Fruit fly (Drosophila melanogaster) whole organism, embryonic: Measurements from ENCODE around the gene CG3301.

Experiments
- Awh ChIP-seq: fragments of 200-800 bp; sonication (Bioruptor generic); IDR thresholded peaks from 2 replicates; pipeline ENCODE4, ENCODE4 v1.3.6; 2022; ENCODE audit warnings: missing biosample characterization, missing genetic modification characterization
- B-H2 ChIP-seq: fragments of 200-800 bp; sonication (Bioruptor generic); optimal IDR thresholded peaks from 2 replicates; lab custom pipeline; 2018; ENCODE audit warnings: missing biosample characterization, mild to moderate bottlenecking, missing genetic modification characterization
- Bgb ChIP-seq: fragments of 200-800 bp; sonication (Bioruptor generic); IDR thresholded peaks from 2 replicates; pipeline ENCODE4 v1.3.6; 2022; ENCODE audit warnings: missing biosample characterization, missing genetic modification characterization; ENCODE audit not compliant: partially characterized antibody
- Bteb2 ChIP-seq: fragments of 200-800 bp; sonication (Bioruptor generic); optimal IDR thresholded peaks from 2 replicates; lab custom pipeline; 2016; ENCODE audit warnings: missing biosample characterization, missing genetic modification characterization
- CG10654 ChIP-seq: fragments of 200-800 bp; sonication (Bioruptor generic); optimal IDR thresholded peaks from 2 replicates; lab custom pipeline; 2016; ENCODE audit warnings: missing biosample characterization, missing genetic modification characterization
- CG12299 ChIP-seq: fragments of 200-800 bp; sonication (Bioruptor generic); optimal IDR thresholded peaks from 2 replicates; lab custom pipeline; 2018; ENCODE audit warnings: missing biosample characterization, mild to moderate bottlenecking, missing genetic modification characterization
- CG12769 ChIP-seq: fragments of 200-800 bp; sonication (Bioruptor generic); optimal IDR thresholded peaks from 2 replicates; lab custom pipeline; 2019; ENCODE audit warnings: missing biosample characterization, mild to moderate bottlenecking, missing genetic modification characterization, moderate library complexity
- CG12942 ChIP-seq: fragments of 200-800 bp; sonication (Bioruptor generic); optimal IDR thresholded peaks from 3 replicates; lab custom pipeline; 2016; ENCODE audit warnings: missing biosample characterization, missing genetic modification characterization
- CG13287 ChIP-seq: fragments of 200-800 bp; sonication (Bioruptor generic); IDR thresholded peaks from 2 replicates; pipeline ENCODE4 v1.3.6; 2022; ENCODE audit warnings: missing biosample characterization, missing genetic modification characterization; ENCODE audit not compliant: partially characterized antibody
- CG1647 ChIP-seq: fragments of 200-800 bp; sonication (Bioruptor generic); optimal IDR thresholded peaks from 3 replicates; lab custom pipeline; 2016; ENCODE audit warnings: missing biosample characterization, missing genetic modification characterization
- CG17359 ChIP-seq: fragments of 200-800 bp; sonication (Bioruptor generic); optimal IDR thresholded peaks from 3 replicates; lab custom pipeline; 2018; ENCODE audit warnings: missing biosample characterization, mild to moderate bottlenecking, missing genetic modification characterization, moderate library complexity
- CG18599 ChIP-seq: fragments of 200-800 bp; sonication (Bioruptor generic); optimal IDR thresholded peaks from 3 replicates; lab custom pipeline; 2017; ENCODE audit warnings: missing biosample characterization, missing genetic modification characterization, mild to moderate bottlenecking, moderate library complexity, missing genetic modification reagents
- CG30403 ChIP-seq: fragments of 200-800 bp; sonication (Bioruptor generic); optimal IDR thresholded peaks from 3 replicates; lab custom pipeline; 2016; ENCODE audit warnings: missing biosample characterization, missing genetic modification characterization
- CG3281 ChIP-seq: fragments of 200-800 bp; sonication (Bioruptor generic); optimal IDR thresholded peaks from 3 replicates; lab custom pipeline; 2017; ENCODE audit warnings: missing biosample characterization, mild to moderate bottlenecking, missing genetic modification characterization
- CG34224 ChIP-seq: fragments of 200-800 bp; sonication (Bioruptor generic); IDR thresholded peaks from 3 replicates; pipeline ENCODE4 v1.3.6; 2022; ENCODE audit warnings: missing biosample characterization, missing genetic modification characterization; ENCODE audit not compliant: partially characterized antibody
- CG34422 ChIP-seq: fragments of 200-800 bp; sonication (Bioruptor generic); IDR thresholded peaks from 3 replicates; pipeline ENCODE4 v1.3.6; 2022; ENCODE audit warnings: missing biosample characterization, missing genetic modification characterization
- CG3838 ChIP-seq: fragments of 200-800 bp; sonication (Bioruptor generic); optimal IDR thresholded peaks from 3 replicates; lab custom pipeline; 2016; ENCODE audit warnings: missing biosample characterization, missing genetic modification characterization
- CG6654 ChIP-seq: fragments of 200-800 bp; sonication (Bioruptor generic); optimal IDR thresholded peaks from 2 replicates; lab custom pipeline; 2017; ENCODE audit warnings: missing biosample characterization, mild to moderate bottlenecking, missing genetic modification characterization
- CG6765 ChIP-seq: fragments of 200-800 bp; sonication (Bioruptor generic); optimal IDR thresholded peaks from 3 replicates; lab custom pipeline; 2017; ENCODE audit warnings: missing biosample characterization, mild to moderate bottlenecking, missing genetic modification characterization
- D ChIP-seq, 2 experiments: fragments of 200-800 bp in 1 of 2; fragments of >200 bp in 1 of 2; sonication (Bioruptor generic) in 1 of 2; optimal IDR thresholded peaks; 2 replicates in 1 of 2; 3 replicates in 1 of 2; lab custom pipeline; 2017; ENCODE audit warnings: mild to moderate bottlenecking in 1 of 2, missing biosample characterization in 1 of 2, missing genetic modification characterization in 1 of 2, missing genetic modification reagents in 1 of 2
- Dll ChIP-seq: fragments of 200-800 bp; sonication (Bioruptor generic); IDR thresholded peaks from 4 replicates; pipeline ENCODE4 v1.3.6; 2022; ENCODE audit warnings: missing biosample characterization, missing genetic modification characterization; ENCODE audit not compliant: partially characterized antibody
- Dp ChIP-seq: fragments of 200-800 bp; sonication (Bioruptor generic); optimal IDR thresholded peaks from 2 replicates; lab custom pipeline; 2018; ENCODE audit warnings: missing biosample characterization, mild to moderate bottlenecking, missing genetic modification characterization, moderate library complexity
- Eip74EF ChIP-seq, 2 experiments: fragments of 200-800 bp in 1 of 2; fragments of >200 bp in 1 of 2; sonication (Bioruptor generic) in 1 of 2; optimal IDR thresholded peaks; 2 replicates each; lab custom pipeline; 2017 to 2019; ENCODE audit warnings: missing biosample characterization in 2 of 2, missing genetic modification characterization in 2 of 2, mild to moderate bottlenecking in 1 of 2, moderate library complexity in 1 of 2
- H2.0 ChIP-seq: fragments of 200-800 bp; sonication (Bioruptor generic); IDR thresholded peaks from 2 replicates; pipeline ENCODE4 v1.3.6; 2022; ENCODE audit warnings: missing biosample characterization, missing genetic modification characterization
- HHEX ChIP-seq: fragments of 200-800 bp; sonication (Bioruptor generic); optimal IDR thresholded peaks from 3 replicates; lab custom pipeline; 2017; ENCODE audit warnings: missing biosample characterization, mild to moderate bottlenecking, missing genetic modification characterization, missing genetic modification reagents
- HmgZ ChIP-seq: fragments of 200-800 bp; sonication (Bioruptor generic); optimal IDR thresholded peaks from 2 replicates; lab custom pipeline; 2018; ENCODE audit warnings: missing biosample characterization, mild to moderate bottlenecking, missing genetic modification characterization
- Lhr ChIP-seq: fragments of 200-800 bp; sonication (Bioruptor generic); optimal IDR thresholded peaks from 3 replicates; lab custom pipeline; 2017; ENCODE audit warnings: mild to moderate bottlenecking, missing biosample characterization, missing genetic modification reagents, missing genetic modification characterization
- Pdp1 ChIP-seq, 2 experiments: fragments of 200-800 bp; sonication (Bioruptor generic); optimal IDR thresholded peaks; 3 replicates each; lab custom pipeline; 2016; ENCODE audit warnings: missing biosample characterization in 2 of 2, missing genetic modification characterization in 2 of 2, mild to moderate bottlenecking in 1 of 2, moderate library complexity in 1 of 2
- Rfx ChIP-seq: fragments of 200-800 bp; sonication (Bioruptor generic); IDR thresholded peaks from 2 replicates; pipeline ENCODE4 v1.3.6; 2022; ENCODE audit warnings: missing biosample characterization, missing genetic modification characterization
- Side ChIP-seq: fragments of 200-800 bp; sonication (Bioruptor generic); optimal IDR thresholded peaks from 2 replicates; lab custom pipeline; 2016; ENCODE audit warnings: missing biosample characterization, missing genetic modification characterization
- Sin3A ChIP-seq: fragments of >200 bp; optimal IDR thresholded peaks from 2 replicates; lab custom pipeline; 2018
- amos ChIP-seq: fragments of 200-800 bp; sonication (Bioruptor generic); IDR thresholded peaks from 2 replicates; pipeline ENCODE4 v1.3.6; 2022; ENCODE audit warnings: missing biosample characterization, missing genetic modification characterization; ENCODE audit not compliant: partially characterized antibody
- bsh ChIP-seq, 2 experiments: fragments of 200-800 bp; sonication (Bioruptor generic); optimal IDR thresholded peaks; 2 replicates each; lab custom pipeline; 2017 to 2018; ENCODE audit warnings: mild to moderate bottlenecking in 2 of 2, missing biosample characterization in 2 of 2, missing genetic modification characterization in 2 of 2, moderate library complexity in 1 of 2
- chinmo ChIP-seq: fragments of 200-800 bp; sonication (Bioruptor generic); IDR thresholded peaks from 4 replicates; pipeline ENCODE4 v1.3.6; 2022; ENCODE audit warnings: missing biosample characterization, missing genetic modification characterization; ENCODE audit not compliant: partially characterized antibody
- eyg ChIP-seq: fragments of 200-800 bp; sonication (Bioruptor generic); optimal IDR thresholded peaks from 3 replicates; lab custom pipeline; 2016; ENCODE audit warnings: missing biosample characterization, missing genetic modification characterization
- klu ChIP-seq: fragments of 200-800 bp; sonication (Bioruptor generic); IDR thresholded peaks from 2 replicates; pipeline ENCODE4 v1.3.6; 2022; ENCODE audit warnings: missing biosample characterization, missing genetic modification characterization
- lov ChIP-seq, 2 experiments: fragments of 200-800 bp in 1 of 2; fragments of >200 bp in 1 of 2; sonication (Bioruptor generic) in 1 of 2; IDR thresholded peaks in 1 of 2; optimal IDR thresholded peaks in 1 of 2; 2 replicates in 1 of 2; 3 replicates in 1 of 2; pipeline versions ENCODE4 v1.3.6 to Lab custom; 2017 to 2022; ENCODE audit warnings: missing biosample characterization in 1 of 2, missing genetic modification characterization in 1 of 2
- nerfin-1 ChIP-seq: fragments of 200-800 bp; sonication (Bioruptor generic); optimal IDR thresholded peaks from 3 replicates; lab custom pipeline; 2019; ENCODE audit warnings: missing biosample characterization, mild to moderate bottlenecking, missing genetic modification characterization, moderate library complexity
- pb ChIP-seq: fragments of 200-800 bp; sonication (Bioruptor generic); optimal IDR thresholded peaks from 3 replicates; lab custom pipeline; 2016; ENCODE audit warnings: missing biosample characterization, missing genetic modification characterization
- pfk ChIP-seq: fragments of 200-800 bp; sonication (Bioruptor generic); optimal IDR thresholded peaks from 2 replicates; lab custom pipeline; 2018; ENCODE audit warnings: missing biosample characterization, mild to moderate bottlenecking, missing genetic modification characterization, moderate library complexity
- phol ChIP-seq: fragments of 200-800 bp; sonication (Bioruptor generic); optimal IDR thresholded peaks from 3 replicates; lab custom pipeline; 2018; ENCODE audit warnings: missing biosample characterization, mild to moderate bottlenecking, missing genetic modification characterization, moderate library complexity
- sens ChIP-seq: fragments of 200-800 bp; sonication (Bioruptor generic); peaks from one replicate; lab custom pipeline; 2016; ENCODE audit warnings: missing biosample characterization, missing genetic modification characterization
- sob ChIP-seq: fragments of 200-800 bp; sonication (Bioruptor generic); IDR thresholded peaks from 2 replicates; pipeline ENCODE4 v1.3.6; 2022; ENCODE audit warnings: missing biosample characterization, missing genetic modification characterization
- sqz ChIP-seq: fragments of 200-800 bp; sonication (Bioruptor generic); optimal IDR thresholded peaks from 3 replicates; lab custom pipeline; 2018; ENCODE audit warnings: missing biosample characterization, mild to moderate bottlenecking, missing genetic modification characterization
- stwl ChIP-seq: fragments of 200-800 bp; sonication (Bioruptor generic); optimal IDR thresholded peaks from 3 replicates; lab custom pipeline; 2018; ENCODE audit warnings: missing biosample characterization, mild to moderate bottlenecking, missing genetic modification characterization, moderate library complexity
- usp ChIP-seq: fragments of >200 bp; optimal IDR thresholded peaks from 2 replicates; lab custom pipeline; 2017; ENCODE audit warnings: missing biosample characterization, missing genetic modification characterization
- wek ChIP-seq: fragments of 200-800 bp; sonication (Bioruptor generic); optimal IDR thresholded peaks from 3 replicates; lab custom pipeline; 2018; ENCODE audit warnings: missing biosample characterization, mild to moderate bottlenecking, missing genetic modification characterization, moderate library complexity
- zfh2 ChIP-seq: fragments of 200-800 bp; sonication (Bioruptor generic); optimal IDR thresholded peaks from 2 replicates; lab custom pipeline; 2016; ENCODE audit warnings: missing biosample characterization, missing genetic modification characterization

The CG3301 gene

DNA sequence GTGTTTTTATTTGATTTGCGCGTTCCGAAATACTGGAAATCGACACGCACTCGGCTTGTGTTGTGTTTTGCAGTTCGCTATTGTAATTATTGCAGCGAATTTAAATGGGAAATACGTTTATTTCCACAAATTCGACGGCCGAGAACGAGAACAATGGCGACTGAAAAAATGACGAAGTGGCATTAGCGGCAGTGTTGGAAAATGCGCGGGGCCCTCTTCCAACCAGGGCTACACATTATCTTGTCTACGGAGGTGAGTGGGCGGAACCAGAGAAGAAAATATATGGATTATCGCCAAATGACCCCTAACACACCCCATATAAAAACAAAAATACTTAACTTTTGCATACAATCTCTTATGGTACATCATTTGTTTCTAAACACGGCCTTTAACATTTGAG lies 7.2 kb downstream of the CG3301 start, which contains the start of gene Rab1 (continued):
- TF ChIP-seq CG12299: peak; percentile 9
- TF ChIP-seq Eip74EF (GFP tag; optimal IDR thresholded peaks at IDR 0.05; lab: Kevin White, UChicago): no peak
- peak; percentile 30; the same call in 1 of the 2 replicates for TF ChIP-seq H2.0 (GFP tag; lab: Robert Waterston, UW)
- no peak for TF ChIP-seq D (optimal IDR thresholded peaks at IDR 0.05; lab: Kevin White, UChicago)
- peak; percentile 36 for TF ChIP-seq D (GFP tag; optimal IDR thresholded peaks at IDR 0.05; lab: Kevin White, UChicago)
- TF ChIP-seq Bteb2 (GFP tag; lab: Kevin White, UChicago): peak; percentile 17
- peak; percentile 64 for TF ChIP-seq Side (GFP tag; lab: Kevin White, UChicago)
- peak; percentile 28; the same call in 1 of the 2 replicates for TF ChIP-seq amos (GFP tag; lab: Robert Waterston, UW)
- peak; percentile 12 for TF ChIP-seq Sin3A (lab: Kevin White, UChicago)
- TF ChIP-seq CG17359 (tag; lab: Kevin White, UChicago): peak; percentile 22
- TF ChIP-seq B-H2: peak; percentile 78
- peak; percentile 4 for TF ChIP-seq CG10654 (GFP tag; lab: Kevin White, UChicago)
- TF ChIP-seq CG13287 (GFP tag; lab: Robert Waterston, UW): peak; percentile 31
- TF ChIP-seq wek (GFP tag; lab: Kevin White, UChicago): peak; percentile 41
- TF ChIP-seq CG18599 (GFP tag; lab: Kevin White, UChicago): peak; percentile 45
- peak; percentile 59 for TF ChIP-seq zfh2 (GFP tag; lab: Kevin White, UChicago)
- peak; percentile 62; the same call in 2 of the 3 replicates for TF ChIP-seq CG34422
- TF ChIP-seq eyg: peak; percentile 6
- TF ChIP-seq sob (GFP tag; lab: Robert Waterston, UW): peak; percentile 73
- TF ChIP-seq CG3281 (GFP tag; lab: Kevin White, UChicago): peak; percentile 61
- peak; percentile 30 for TF ChIP-seq CG1647 (GFP tag; lab: Kevin White, UChicago)
- TF ChIP-seq Rfx (GFP tag; lab: Robert Waterston, UW): peak; percentile 70
- peak; percentile 7 for TF ChIP-seq nerfin-1
- peak; percentile 73 for TF ChIP-seq CG12769
- no peak for TF ChIP-seq CG12942 (GFP tag; lab: Kevin White, UChicago)
- 0 out of 4 replicates have a peak, but pooled peaks have one; percentile 60 for TF ChIP-seq chinmo (GFP tag; lab: Robert Waterston, UW)
- peak; percentile 56 for TF ChIP-seq stwl (tag; lab: Kevin White, UChicago)
- no peak for TF ChIP-seq CG34224 (GFP tag; lab: Robert Waterston, UW)
- TF ChIP-seq bsh (GFP tag; optimal IDR thresholded peaks at IDR 0.05; lab: Kevin White, UChicago): peak in 1 of 2 experiments; percentile 2
- no peak for TF ChIP-seq CG6654 (GFP tag; lab: Kevin White, UChicago)
- TF ChIP-seq CG6765: peak; percentile 6
- TF ChIP-seq CG30403 (GFP tag; lab: Kevin White, UChicago): peak; percentile 14
- TF ChIP-seq phol (tag; lab: Kevin White, UChicago): peak; percentile 96
- peak; percentile 1 for TF ChIP-seq sens (GFP tag; lab: Kevin White, UChicago)
- peak in 1 of 2 experiments; percentile 45 for TF ChIP-seq Pdp1 (GFP tag; optimal IDR thresholded peaks at IDR 0.05; lab: Kevin White, UChicago)
- TF ChIP-seq Dll (GFP tag; lab: Robert Waterston, UW): no peak
- peak; percentile 46 for TF ChIP-seq klu (GFP tag; lab: Robert Waterston, UW)
- peak; percentile 4 for TF ChIP-seq Lhr (GFP tag; lab: Kevin White, UChicago)
- TF ChIP-seq HmgZ: peak; percentile 80
- TF ChIP-seq Bgb: peak; percentile 32; the same call in 1 of the 2 replicates
- peak; percentile 13 for TF ChIP-seq Dp (GFP tag; lab: Kevin White, UChicago)
- TF ChIP-seq CG3838 (GFP tag; lab: Kevin White, UChicago): no peak
- no peak for TF ChIP-seq Awh (GFP tag; lab: Robert Waterston, UW)
- TF ChIP-seq usp (GFP tag; lab: Kevin White, UChicago): no peak
- TF ChIP-seq lov (optimal IDR thresholded peaks at IDR 0.05; lab: Kevin White, UChicago): no peak
- 0 out of 3 replicates have a peak, but pooled peaks have one; percentile 31 for TF ChIP-seq lov (GFP tag; IDR thresholded peaks at IDR 0.05; lab: Robert Waterston, UW)
- peak; percentile 39 for TF ChIP-seq pb (GFP tag; lab: Kevin White, UChicago)
- TF ChIP-seq HHEX (GFP tag; lab: Kevin White, UChicago): peak; percentile 45
- TF ChIP-seq sqz: no peak
- peak; percentile 47 for TF ChIP-seq pfk
